Worm (Caenorhabditis elegans) whole organism, L3 larva: ENCODE results near the gene suds-3.

Experiments used
- ama-1 ChIP-seq: fragments of 150-350 bp; optimal IDR thresholded peaks from 2 replicates; lab custom pipeline; 2018
- snpc-4 ChIP-seq: fragments of 150-350 bp; optimal IDR thresholded peaks from 2 replicates; lab custom pipeline; 2014; ENCODE audit warnings: missing biosample characterization, missing genetic modification characterization

DNA sequence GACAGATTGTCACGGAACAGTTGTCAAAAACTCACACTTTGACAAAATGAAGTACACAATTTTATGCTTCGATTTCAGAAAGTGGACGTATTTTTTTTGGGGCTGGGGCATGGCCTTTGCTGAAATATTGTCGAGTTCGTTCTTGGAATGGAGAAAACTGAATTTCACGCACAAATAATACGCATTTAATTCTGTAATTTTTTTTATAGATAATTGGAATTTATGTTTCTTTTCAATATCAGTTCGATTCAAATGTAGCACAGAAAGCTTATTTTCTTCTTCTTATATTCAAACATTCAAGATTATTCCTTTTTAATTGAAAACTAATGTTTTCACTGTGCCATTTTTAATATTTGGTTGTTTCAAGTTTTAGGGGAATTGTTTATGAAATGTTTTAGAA lies 29.6 kb downstream of the suds-3 start, which contains the start of gene T07C12.10:
- no peak for TF ChIP-seq ama-1
- TF ChIP-seq snpc-4 (tag; lab: Kevin White, UChicago): no peak
